Fruit fly (Drosophila melanogaster) whole organism, embryonic: ENCODE results near the gene nAChRalpha5.

Experiments used
- Abd-B ChIP-seq: fragments of 200-800 bp; sonication (Bioruptor generic); optimal IDR thresholded peaks from 2 replicates; lab custom pipeline; 2018; ENCODE audit warnings: missing biosample characterization, mild to moderate bottlenecking, missing genetic modification characterization, moderate library complexity
- Bteb2 ChIP-seq: fragments of 200-800 bp; sonication (Bioruptor generic); optimal IDR thresholded peaks from 2 replicates; lab custom pipeline; 2016; ENCODE audit warnings: missing biosample characterization, missing genetic modification characterization
- CG10366 ChIP-seq: fragments of 200-800 bp; sonication (Bioruptor generic); IDR thresholded peaks from 2 replicates; pipeline ENCODE4 v1.3.6; 2022; ENCODE audit warnings: missing biosample characterization, missing genetic modification characterization
- CG10431 ChIP-seq: fragments of 200-800 bp; sonication (Bioruptor generic); optimal IDR thresholded peaks from 3 replicates; lab custom pipeline; 2018; ENCODE audit warnings: missing biosample characterization, mild to moderate bottlenecking, missing genetic modification characterization
- CG11085 ChIP-seq: fragments of 200-800 bp; sonication (Bioruptor generic); IDR thresholded peaks from 2 replicates; pipeline ENCODE4 v1.3.6; 2022; ENCODE audit warnings: missing biosample characterization, missing genetic modification characterization
- CG11398 ChIP-seq: fragments of 200-800 bp; sonication (Bioruptor generic); optimal IDR thresholded peaks from 2 replicates; lab custom pipeline; 2016; ENCODE audit warnings: missing biosample characterization, missing genetic modification characterization
- CG11504 ChIP-seq: fragments of 200-800 bp; sonication (Bioruptor generic); optimal IDR thresholded peaks from 3 replicates; lab custom pipeline; 2019; ENCODE audit warnings: missing biosample characterization, mild to moderate bottlenecking, missing genetic modification characterization, moderate library complexity
- CG11560 ChIP-seq: fragments of 200-800 bp; sonication (Bioruptor generic); IDR thresholded peaks from 3 replicates; pipeline ENCODE4 v1.3.6; 2022; ENCODE audit warnings: missing biosample characterization, missing genetic modification characterization
- CG13123 ChIP-seq: fragments of 200-800 bp; sonication (Bioruptor generic); optimal IDR thresholded peaks from 2 replicates; lab custom pipeline; 2016; ENCODE audit warnings: missing biosample characterization, missing genetic modification characterization
- CG14710 ChIP-seq: fragments of 200-800 bp; sonication (Bioruptor generic); optimal IDR thresholded peaks from 3 replicates; lab custom pipeline; 2019; ENCODE audit warnings: missing biosample characterization, mild to moderate bottlenecking, missing genetic modification characterization, moderate library complexity
- CG15479 ChIP-seq: fragments of 200-800 bp; sonication (Bioruptor generic); optimal IDR thresholded peaks from 3 replicates; lab custom pipeline; 2019; ENCODE audit warnings: missing biosample characterization, mild to moderate bottlenecking, missing genetic modification characterization, moderate library complexity
- CG15696 ChIP-seq: fragments of 200-800 bp; sonication (Bioruptor generic); optimal IDR thresholded peaks from 2 replicates; lab custom pipeline; 2019; ENCODE audit warnings: missing biosample characterization, mild to moderate bottlenecking, missing genetic modification characterization, moderate library complexity
- CG16815 ChIP-seq: fragments of 200-800 bp; sonication (Bioruptor generic); optimal IDR thresholded peaks from 3 replicates; lab custom pipeline; 2017; ENCODE audit warnings: missing biosample characterization, mild to moderate bottlenecking, missing genetic modification characterization
- CG17912 ChIP-seq: fragments of 200-800 bp; sonication (Bioruptor generic); optimal IDR thresholded peaks from 2 replicates; lab custom pipeline; 2018; ENCODE audit warnings: missing biosample characterization, mild to moderate bottlenecking, missing genetic modification characterization
- CG18262 ChIP-seq: fragments of 200-800 bp; optimal IDR thresholded peaks from 3 replicates; lab custom pipeline; 2019; ENCODE audit warnings: missing biosample characterization, mild to moderate bottlenecking, missing genetic modification characterization, moderate library complexity
- CG2678 ChIP-seq: fragments of 200-800 bp; sonication (Bioruptor generic); optimal IDR thresholded peaks from 3 replicates; lab custom pipeline; 2019; ENCODE audit warnings: missing biosample characterization, mild to moderate bottlenecking, missing genetic modification characterization, moderate library complexity
- CG31365 ChIP-seq: fragments of 200-800 bp; sonication (Bioruptor generic); optimal IDR thresholded peaks from 2 replicates; lab custom pipeline; 2018; ENCODE audit warnings: missing biosample characterization, mild to moderate bottlenecking, missing genetic modification characterization
- CG3281 ChIP-seq: fragments of 200-800 bp; sonication (Bioruptor generic); optimal IDR thresholded peaks from 3 replicates; lab custom pipeline; 2017; ENCODE audit warnings: missing biosample characterization, mild to moderate bottlenecking, missing genetic modification characterization
- CG33213 ChIP-seq: fragments of 200-800 bp; sonication (Bioruptor generic); optimal IDR thresholded peaks from 3 replicates; lab custom pipeline; 2016; ENCODE audit warnings: missing biosample characterization, missing genetic modification characterization
- CG4424 ChIP-seq: fragments of 200-800 bp; sonication (Bioruptor generic); optimal IDR thresholded peaks from 3 replicates; lab custom pipeline; 2016; ENCODE audit warnings: missing biosample characterization, missing genetic modification characterization
- CG7357 ChIP-seq: fragments of 200-800 bp; sonication (Bioruptor generic); IDR thresholded peaks from 3 replicates; pipeline ENCODE4 v1.3.6; 2022; ENCODE audit warnings: missing biosample characterization, missing genetic modification characterization
- CG8944 ChIP-seq: fragments of 200-800 bp; sonication (Bioruptor generic); optimal IDR thresholded peaks from 3 replicates; lab custom pipeline; 2016; ENCODE audit warnings: missing biosample characterization, missing genetic modification characterization
- CG9797 ChIP-seq: fragments of 200-800 bp; sonication (Bioruptor generic); optimal IDR thresholded peaks from 3 replicates; lab custom pipeline; 2018; ENCODE audit warnings: missing biosample characterization, mild to moderate bottlenecking, missing genetic modification characterization
- Dad ChIP-seq: fragments of 200-800 bp; sonication (Bioruptor generic); optimal IDR thresholded peaks from 3 replicates; lab custom pipeline; 2016; ENCODE audit warnings: missing biosample characterization, missing genetic modification characterization
- Dip3 ChIP-seq: fragments of 200-800 bp; sonication (Bioruptor generic); optimal IDR thresholded peaks from 3 replicates; lab custom pipeline; 2016; ENCODE audit warnings: missing biosample characterization, missing genetic modification characterization
- Dll ChIP-seq: fragments of 200-800 bp; sonication (Bioruptor generic); IDR thresholded peaks from 4 replicates; pipeline ENCODE4 v1.3.6; 2022; ENCODE audit warnings: missing biosample characterization, missing genetic modification characterization; ENCODE audit not compliant: partially characterized antibody
- H15 ChIP-seq: fragments of 200-800 bp; sonication (Bioruptor generic); IDR thresholded peaks from 3 replicates; pipeline ENCODE4 v1.3.6; 2022; ENCODE audit warnings: missing biosample characterization, missing genetic modification characterization
- Lhr ChIP-seq: fragments of 200-800 bp; sonication (Bioruptor generic); optimal IDR thresholded peaks from 3 replicates; lab custom pipeline; 2017; ENCODE audit warnings: mild to moderate bottlenecking, missing biosample characterization, missing genetic modification reagents, missing genetic modification characterization
- Poxn ChIP-seq: fragments of 200-800 bp; sonication (Bioruptor generic); IDR thresholded peaks from 2 replicates; pipeline ENCODE4 v1.3.6; 2022; ENCODE audit warnings: missing biosample characterization, missing genetic modification characterization
- TFAM ChIP-seq: fragments of 200-800 bp; sonication (Bioruptor generic); optimal IDR thresholded peaks from 2 replicates; lab custom pipeline; 2017; ENCODE audit warnings: missing biosample characterization, missing genetic modification characterization, inconsistent platforms
- Usf ChIP-seq: fragments of 200-800 bp; sonication (Bioruptor generic); optimal IDR thresholded peaks from 2 replicates; lab custom pipeline; 2017; ENCODE audit warnings: missing genotype, missing biosample characterization, missing genetic modification characterization
- ac ChIP-seq: fragments of 200-800 bp; sonication (Bioruptor generic); optimal IDR thresholded peaks from 3 replicates; lab custom pipeline; 2017; ENCODE audit warnings: missing biosample characterization, mild to moderate bottlenecking, missing genetic modification characterization
- bsh ChIP-seq, 2 experiments: fragments of 200-800 bp; sonication (Bioruptor generic); optimal IDR thresholded peaks; 2 replicates each; lab custom pipeline; 2017 to 2018; ENCODE audit warnings: mild to moderate bottlenecking in 2 of 2, missing biosample characterization in 2 of 2, missing genetic modification characterization in 2 of 2, moderate library complexity in 1 of 2
- btn ChIP-seq: fragments of 200-800 bp; sonication (Bioruptor generic); optimal IDR thresholded peaks from 2 replicates; lab custom pipeline; 2016; ENCODE audit warnings: missing biosample characterization, missing genetic modification characterization
- chinmo ChIP-seq: fragments of 200-800 bp; sonication (Bioruptor generic); IDR thresholded peaks from 4 replicates; pipeline ENCODE4 v1.3.6; 2022; ENCODE audit warnings: missing biosample characterization, missing genetic modification characterization; ENCODE audit not compliant: partially characterized antibody
- crp ChIP-seq, 2 experiments: fragments of 200-800 bp; sonication (Bioruptor generic); optimal IDR thresholded peaks; 2 replicates in 1 of 2; 3 replicates in 1 of 2; lab custom pipeline; 2017; ENCODE audit warnings: missing biosample characterization in 2 of 2, missing genetic modification characterization in 2 of 2, mild to moderate bottlenecking in 1 of 2, moderate library complexity in 1 of 2
- klu ChIP-seq: fragments of 200-800 bp; sonication (Bioruptor generic); IDR thresholded peaks from 2 replicates; pipeline ENCODE4 v1.3.6; 2022; ENCODE audit warnings: missing biosample characterization, missing genetic modification characterization
- luna ChIP-seq: fragments of 200-800 bp; sonication (Bioruptor generic); optimal IDR thresholded peaks from 2 replicates; lab custom pipeline; 2016; ENCODE audit warnings: missing biosample characterization, missing genetic modification characterization
- nmo ChIP-seq: fragments of 200-800 bp; sonication (Bioruptor generic); optimal IDR thresholded peaks from 2 replicates; lab custom pipeline; 2018; ENCODE audit warnings: missing biosample characterization, mild to moderate bottlenecking, missing genetic modification characterization, moderate library complexity
- pfk ChIP-seq: fragments of 200-800 bp; sonication (Bioruptor generic); optimal IDR thresholded peaks from 2 replicates; lab custom pipeline; 2018; ENCODE audit warnings: missing biosample characterization, mild to moderate bottlenecking, missing genetic modification characterization, moderate library complexity
- psq ChIP-seq: fragments of 200-800 bp; sonication (Bioruptor generic); optimal IDR thresholded peaks from 2 replicates; lab custom pipeline; 2017; ENCODE audit warnings: missing biosample characterization, missing genetic modification characterization
- sd ChIP-seq: fragments of 200-800 bp; sonication (Bioruptor generic); optimal IDR thresholded peaks from 3 replicates; lab custom pipeline; 2018; ENCODE audit warnings: missing biosample characterization, mild to moderate bottlenecking, missing genetic modification characterization, moderate library complexity
- slbo ChIP-seq: fragments of 200-800 bp; sonication (Bioruptor generic); IDR thresholded peaks from 2 replicates; pipeline ENCODE4 v1.3.6; 2022; ENCODE audit warnings: missing biosample characterization, missing genetic modification characterization
- so ChIP-seq: fragments of 200-800 bp; sonication (Bioruptor generic); IDR thresholded peaks from 3 replicates; pipeline ENCODE4 v1.3.6; 2022; ENCODE audit warnings: missing biosample characterization, missing genetic modification characterization
- sob ChIP-seq: fragments of 200-800 bp; sonication (Bioruptor generic); IDR thresholded peaks from 2 replicates; pipeline ENCODE4 v1.3.6; 2022; ENCODE audit warnings: missing biosample characterization, missing genetic modification characterization
- sqz ChIP-seq: fragments of 200-800 bp; sonication (Bioruptor generic); optimal IDR thresholded peaks from 3 replicates; lab custom pipeline; 2018; ENCODE audit warnings: missing biosample characterization, mild to moderate bottlenecking, missing genetic modification characterization
- ssp ChIP-seq: fragments of 200-800 bp; sonication (Bioruptor generic); IDR thresholded peaks from 2 replicates; pipeline ENCODE4 v1.3.6; 2022; ENCODE audit warnings: missing biosample characterization, missing genetic modification characterization
- tgo ChIP-seq: fragments of 200-800 bp; sonication (Bioruptor generic); IDR thresholded peaks from 3 replicates; pipeline ENCODE4 v1.3.6; 2022; ENCODE audit warnings: missing biosample characterization, missing genetic modification characterization
- tin ChIP-seq: fragments of 200-800 bp; sonication (Bioruptor generic); optimal IDR thresholded peaks from 3 replicates; lab custom pipeline; 2016; ENCODE audit warnings: missing biosample characterization, missing genetic modification characterization
- tio ChIP-seq: fragments of 200-800 bp; sonication (Bioruptor generic); optimal IDR thresholded peaks from 2 replicates; lab custom pipeline; 2017; ENCODE audit warnings: missing biosample characterization, missing genetic modification characterization, inconsistent platforms
- twi ChIP-seq: fragments of 200-800 bp; optimal IDR thresholded peaks from 2 replicates; lab custom pipeline; 2019; ENCODE audit warnings: missing biosample characterization, mild to moderate bottlenecking, missing genetic modification characterization, moderate library complexity
- zfh2 ChIP-seq: fragments of 200-800 bp; sonication (Bioruptor generic); optimal IDR thresholded peaks from 2 replicates; lab custom pipeline; 2016; ENCODE audit warnings: missing biosample characterization, missing genetic modification characterization

Gene nAChRalpha5

DNA sequence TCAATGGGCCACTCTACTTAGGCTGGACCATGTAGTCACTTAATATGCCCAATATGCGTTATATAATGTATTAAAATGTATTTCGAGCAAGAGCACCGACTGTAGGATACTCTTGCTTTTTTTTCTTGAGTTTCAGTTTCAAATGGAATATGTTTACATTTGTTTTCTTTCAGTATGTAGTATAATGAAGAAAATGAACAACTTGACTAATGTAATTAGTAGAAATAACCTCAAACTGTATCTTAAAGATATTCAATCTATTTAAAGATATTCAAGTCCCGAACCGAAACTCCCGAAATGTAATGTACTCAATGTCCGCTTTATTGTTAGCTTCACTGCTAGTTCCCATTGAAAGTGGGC, 15.2 kb upstream of the nAChRalpha5 start (continued):
- no peak for TF ChIP-seq so (GFP tag; lab: Robert Waterston, UW)
- no peak for TF ChIP-seq pfk (GFP tag; lab: Kevin White, UChicago)
- no peak for TF ChIP-seq CG8944 (GFP tag; lab: Kevin White, UChicago)
- TF ChIP-seq CG11398 (GFP tag; lab: Kevin White, UChicago), result no peak
- peak; percentile 63 for TF ChIP-seq nmo (GFP tag; lab: Kevin White, UChicago)
- peak; percentile 3 for TF ChIP-seq tin
- TF ChIP-seq CG16815, result peak; percentile 6
- no peak for TF ChIP-seq Dad
- no peak for TF ChIP-seq btn (GFP tag; lab: Kevin White, UChicago)
- peak; percentile 57 for TF ChIP-seq CG18262 (tag; lab: Kevin White, UChicago)
- no peak for TF ChIP-seq Usf (GFP tag; lab: Kevin White, UChicago)
- no peak for TF ChIP-seq TFAM (GFP tag; lab: Kevin White, UChicago)
- no peak for TF ChIP-seq crp (GFP tag; optimal IDR thresholded peaks at IDR 0.05; lab: Kevin White, UChicago)
- no peak for TF ChIP-seq ssp (GFP tag; lab: Robert Waterston, UW)
- TF ChIP-seq CG7357 (GFP tag; lab: Robert Waterston, UW), result 0 out of 3 replicates have a peak, but pooled peaks have one; percentile 12
- TF ChIP-seq Poxn (GFP tag; lab: Robert Waterston, UW), result no peak; the same call in 1 of the 2 replicates
- no peak for TF ChIP-seq ac (GFP tag; lab: Kevin White, UChicago)
- peak; percentile 75 for TF ChIP-seq CG11504
- no peak for TF ChIP-seq CG15696
- no peak for TF ChIP-seq H15 (GFP tag; lab: Robert Waterston, UW)
- no peak for TF ChIP-seq Lhr (GFP tag; lab: Kevin White, UChicago)
- no peak for TF ChIP-seq CG3281 (GFP tag; lab: Kevin White, UChicago)
- no peak for TF ChIP-seq Dll (GFP tag; lab: Robert Waterston, UW)
- peak; percentile 27 for TF ChIP-seq CG4424 (GFP tag; lab: Kevin White, UChicago)
- TF ChIP-seq CG33213, result no peak
- TF ChIP-seq Abd-B (GFP tag; lab: Kevin White, UChicago), result peak; percentile 58
- no peak for TF ChIP-seq sd (tag; lab: Kevin White, UChicago)
- peak in 1 of 2 experiments; percentile 47 for TF ChIP-seq bsh (GFP tag; optimal IDR thresholded peaks at IDR 0.05; lab: Kevin White, UChicago)
- peak; percentile 1 for TF ChIP-seq CG14710 (tag; lab: Kevin White, UChicago)
- no peak for TF ChIP-seq tio (GFP tag; lab: Kevin White, UChicago)
- no peak for TF ChIP-seq luna
- no peak for TF ChIP-seq Bteb2
- TF ChIP-seq CG15479 (GFP tag; lab: Kevin White, UChicago), result no peak
- no peak for TF ChIP-seq CG17912 (GFP tag; lab: Kevin White, UChicago)
- TF ChIP-seq CG31365 (tag; lab: Kevin White, UChicago), result no peak
- peak; percentile 43 for TF ChIP-seq Dip3 (GFP tag; lab: Kevin White, UChicago)
- TF ChIP-seq twi (tag; lab: Kevin White, UChicago), result no peak
- TF ChIP-seq psq (GFP tag; lab: Kevin White, UChicago), result no peak
- no peak for TF ChIP-seq chinmo (GFP tag; lab: Robert Waterston, UW)
- TF ChIP-seq CG13123 (GFP tag; lab: Kevin White, UChicago), result no peak
- TF ChIP-seq CG10366 (GFP tag; lab: Robert Waterston, UW), result peak; percentile 33
- TF ChIP-seq CG11560 (tag; lab: Robert Waterston, UW), result no peak
- peak; percentile 27 for TF ChIP-seq tgo (GFP tag; lab: Robert Waterston, UW)
- TF ChIP-seq CG11085 (GFP tag; lab: Robert Waterston, UW), result no peak
- TF ChIP-seq CG2678 (tag; lab: Kevin White, UChicago), result peak; percentile 51
- TF ChIP-seq sob (GFP tag; lab: Robert Waterston, UW), result no peak
- no peak for TF ChIP-seq sqz
- TF ChIP-seq CG9797, result no peak
- peak; percentile 40 for TF ChIP-seq zfh2
- peak; percentile 45; the same call in 1 of the 2 replicates for TF ChIP-seq slbo
- no peak for TF ChIP-seq klu (GFP tag; lab: Robert Waterston, UW)
- TF ChIP-seq CG10431, result no peak
